Worm (Caenorhabditis elegans) whole organism, L2 larva: ENCODE data around the gene tap-1.

Experiments used
- egl-27 ChIP-seq: sonication (generic microtip); optimal IDR thresholded peaks from 3 replicates; lab custom pipeline; 2017; ENCODE audit warnings: missing biosample characterization, missing genetic modification reagents, missing genetic modification characterization
- elt-3 ChIP-seq: sonication (generic microtip); optimal IDR thresholded peaks from 2 replicates; lab custom pipeline; 2017; ENCODE audit warnings: missing biosample characterization, missing genetic modification characterization
- lin-39 ChIP-seq: fragments of 150-350 bp; optimal IDR thresholded peaks from 2 replicates; lab custom pipeline; 2014; ENCODE audit warnings: missing biosample characterization, missing genetic modification reagents, missing genetic modification characterization
- nhr-12 ChIP-seq: fragments of 150-350 bp; optimal IDR thresholded peaks from 2 replicates; lab custom pipeline; 2014; ENCODE audit warnings: missing biosample characterization, missing genetic modification characterization
- nhr-237 ChIP-seq: fragments of 150-350 bp; optimal IDR thresholded peaks from 2 replicates; lab custom pipeline; 2014; ENCODE audit warnings: missing biosample characterization, missing genetic modification characterization
- nhr-77 ChIP-seq: fragments of 150-350 bp; optimal IDR thresholded peaks from 2 replicates; lab custom pipeline; 2014; ENCODE audit warnings: missing biosample characterization, missing genetic modification characterization
- sma-9 ChIP-seq, 2 experiments: fragments of 150-350 bp in 1 of 2; sonication (generic microtip) in 1 of 2; optimal IDR thresholded peaks; 2 replicates each; lab custom pipeline; 2014 to 2016; ENCODE audit warnings: missing genetic modification characterization in 2 of 2, mild to moderate bottlenecking in 1 of 2, missing biosample characterization in 1 of 2, missing compliant biosample characterization in 1 of 2, missing genetic modification reagents in 1 of 2, moderate library complexity in 1 of 2
- snpc-4 ChIP-seq: fragments of 150-350 bp; optimal IDR thresholded peaks from 2 replicates; lab custom pipeline; 2014; ENCODE audit warnings: missing biosample characterization, missing genetic modification characterization
- unc-62 ChIP-seq: fragments of 150-350 bp; optimal IDR thresholded peaks from 2 replicates; lab custom pipeline; 2014; ENCODE audit warnings: missing biosample characterization, missing genetic modification reagents, missing genetic modification characterization
- zag-1 ChIP-seq: fragments of 150-350 bp; optimal IDR thresholded peaks from 2 replicates; lab custom pipeline; 2014; ENCODE audit warnings: missing biosample characterization, missing genetic modification characterization

DNA sequence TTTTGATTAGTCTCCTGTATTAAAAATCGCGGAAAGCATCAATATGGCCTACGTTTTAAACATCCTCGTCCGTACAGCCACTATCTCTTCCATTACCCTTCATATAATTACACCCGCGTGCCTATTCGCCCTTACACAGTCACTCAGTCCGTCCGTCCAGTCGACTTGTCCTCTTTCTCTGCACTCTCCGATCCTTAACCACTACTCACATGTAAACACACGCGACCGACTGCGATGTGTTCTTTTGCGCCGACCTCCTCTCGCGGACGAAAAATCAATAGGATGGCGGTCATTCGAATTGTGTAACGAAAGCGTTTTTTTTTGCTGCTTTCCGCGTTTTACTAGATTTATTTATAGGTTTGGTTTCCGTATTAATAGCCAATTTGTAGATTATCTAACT lies 13.3 kb downstream of the tap-1 start, which contains the start of gene eor-2:
- TF ChIP-seq sma-9 (GFP tag; optimal IDR thresholded peaks at IDR 0.05; lab: Kevin White, UChicago) (peak; percentile 86), sma-9 (tag; optimal IDR thresholded peaks at IDR 0.05; lab: Kevin White, UChicago) (no peak), snpc-4 (tag; lab: Kevin White, UChicago) (peak; percentile 77), nhr-77 (tag; lab: Kevin White, UChicago) (no peak), zag-1 (tag; lab: Kevin White, UChicago) (peak; percentile 15), lin-39 (tag; lab: Kevin White, UChicago) (no peak), nhr-237 (no peak), egl-27 (tag; lab: Kevin White, UChicago) (peak; percentile 76), unc-62 (GFP tag; lab: Kevin White, UChicago) (no peak), elt-3 (no peak), nhr-12 (tag; lab: Kevin White, UChicago) (no peak)
